Worm (Caenorhabditis elegans) whole organism, L4/young adult: ENCODE results near the gene wdr-48.

Experiments used
- dao-5 ChIP-seq: sonication (generic microtip); optimal IDR thresholded peaks from 2 replicates; lab custom pipeline; 2016; ENCODE audit warnings: missing genotype, missing genetic modification characterization, moderate library complexity, missing compliant biosample characterization
- him-1 ChIP-seq: sonication (generic microtip); optimal IDR thresholded peaks from 2 replicates; lab custom pipeline; 2016; ENCODE audit warnings: missing genotype, missing genetic modification reagents, missing genetic modification characterization, missing compliant biosample characterization

- TF ChIP-seq dao-5 (tag; lab: Kevin White, UChicago) (no peak), him-1 (tag; lab: Kevin White, UChicago) (no peak)
These were observed at the start of gene wdr-48, which contains the start of gene sel-5 for ce11 chrIII:4578385-4578903.
